Fruit fly (Drosophila melanogaster) whole organism: ENCODE data around the gene Urm1.

ENCODE experiments used
- Dll ChIP-seq: fragments of >200 bp; optimal IDR thresholded peaks from 2 replicates; lab custom pipeline; 2017
- EcR ChIP-seq, 2 experiments: fragments of >200 bp; optimal IDR thresholded peaks; 2 replicates each; lab custom pipeline; 2017; ENCODE audit warnings: missing biosample characterization in 2 of 2, missing genetic modification characterization in 2 of 2, missing genetic modification reagents in 2 of 2
- psq ChIP-seq: fragments of >200 bp; optimal IDR thresholded peaks from 2 replicates; lab custom pipeline; 2017

DNA sequence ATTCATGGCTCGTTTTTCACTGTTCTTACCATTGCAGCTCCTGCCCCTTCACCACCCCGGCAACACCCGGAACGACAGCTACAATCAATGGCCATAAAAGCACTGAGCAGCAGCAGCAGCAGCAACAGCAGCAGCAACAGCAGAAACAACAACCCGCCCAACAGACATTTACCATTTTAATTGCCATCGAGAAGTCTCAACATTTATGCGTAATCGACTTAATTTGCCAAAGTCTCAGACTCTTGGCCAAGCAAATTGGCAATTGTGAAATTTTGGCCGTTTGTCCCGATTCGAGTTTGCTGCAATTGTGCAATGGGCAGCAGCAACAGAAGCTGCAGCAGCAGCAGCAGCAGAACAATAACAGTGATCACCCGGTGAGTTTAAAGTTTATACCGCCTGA is 15.7 kb downstream of the Urm1 start:
- TF ChIP-seq EcR (GFP tag; optimal IDR thresholded peaks at IDR 0.05; lab: Kevin White, UChicago): no peak
- TF ChIP-seq Dll: no peak
- no peak for TF ChIP-seq psq (lab: Kevin White, UChicago)
